Fruit fly (Drosophila melanogaster): ENCODE results near the gene Gr9a.

Gene Gr9a

dm6 chrX:10086095-10086888 is 24.9 kb downstream of the Gr9a start, which contains the start of the genes Naxe and RhoU:
Gene Naxe (minus strand): TSS chrX:10086171.
Gene RhoU (plus strand): TSS chrX:10086527.
- TF ChIP-seq CG13204 (GFP tag; optimal IDR thresholded peaks at IDR 0.05) (peak; percentile 1), Snoo (tag; optimal IDR thresholded peaks at IDR 0.05) (no peak), CG12605 (GFP tag; IDR thresholded peaks at IDR 0.05) (peak; percentile 53; the same call in 1 of the 2 replicates), CG4496 (GFP tag; IDR thresholded peaks at IDR 0.05) (peak; percentile 72), CG8159 (tag; optimal IDR thresholded peaks at IDR 0.05) (no peak), rn (GFP tag; IDR thresholded peaks at IDR 0.05) (no peak), CG17806 (tag; optimal IDR thresholded peaks at IDR 0.05) (no peak), gl (tag; optimal IDR thresholded peaks at IDR 0.05) (no peak), EcR (GFP tag; optimal IDR thresholded peaks at IDR 0.05) (no peak), Pif1A (GFP tag; optimal IDR thresholded peaks at IDR 0.05) (no peak), Ets98B (GFP tag; IDR thresholded peaks at IDR 0.05) (peak; percentile 13; the same call in 1 of the 2 replicates), CG9948 (tag; optimal IDR thresholded peaks at IDR 0.05) (no peak), CG15710 (tag; optimal IDR thresholded peaks at IDR 0.05) (peak; percentile 2), CG8301 (tag; optimal IDR thresholded peaks at IDR 0.05) (no peak), CG10348 (GFP tag; IDR thresholded peaks at IDR 0.05) (no peak), D1 (tag; optimal IDR thresholded peaks at IDR 0.05) (no peak), Pif1B (GFP tag; optimal IDR thresholded peaks at IDR 0.05) (no peak), fd96Ca (GFP tag; IDR thresholded peaks at IDR 0.05) (no peak), CG34367 (tag; optimal IDR thresholded peaks at IDR 0.05) (no peak), CG14655 (GFP tag; optimal IDR thresholded peaks at IDR 0.05) (no peak)

DNA sequence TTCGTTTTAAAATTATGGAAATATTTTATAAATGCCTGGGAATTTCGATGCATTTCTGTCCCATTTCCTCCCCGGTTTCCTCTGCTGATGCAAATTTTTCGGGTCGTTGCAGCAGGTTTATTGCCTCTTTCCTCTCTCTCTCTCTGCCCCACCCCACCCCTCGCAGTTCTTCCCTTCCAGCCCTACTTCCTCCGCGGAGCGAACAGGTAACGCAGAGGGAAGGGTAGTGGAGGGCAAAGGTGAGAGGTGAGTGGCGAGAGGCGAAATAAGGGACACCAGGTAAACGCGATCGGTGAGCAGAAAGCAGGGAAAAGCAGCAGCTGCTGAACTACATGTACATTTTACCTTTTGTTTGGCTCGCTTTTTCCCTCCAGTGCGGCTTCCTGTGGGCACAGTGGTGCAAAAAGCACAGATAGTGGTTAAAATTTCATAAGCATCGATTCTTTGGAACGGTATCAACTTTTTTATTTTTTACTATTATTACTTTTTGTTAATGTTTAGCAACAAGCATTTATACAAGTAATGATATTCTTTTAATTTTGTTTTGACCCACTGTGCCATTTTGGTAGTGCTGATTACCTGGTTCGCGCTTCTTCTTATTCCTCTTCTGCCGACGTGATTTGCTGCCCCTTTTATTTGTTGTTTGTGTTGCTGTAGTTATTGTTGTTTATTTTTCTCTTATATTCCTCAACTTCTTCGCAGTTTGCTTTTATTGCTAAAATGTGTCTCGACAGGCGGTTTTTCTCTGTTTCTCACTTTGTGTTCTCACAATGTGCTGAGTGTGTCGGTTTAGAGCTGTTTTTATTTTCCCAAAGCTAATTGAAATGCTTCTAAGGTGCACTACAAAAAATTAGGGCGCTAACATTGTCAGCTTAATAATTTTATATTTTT is 26.8 kb downstream of the Gr9a start:
- TF ChIP-seq CG14655 (GFP tag; optimal IDR thresholded peaks at IDR 0.05) = no peak
- TF ChIP-seq D1 (tag; optimal IDR thresholded peaks at IDR 0.05) = peak; percentile 8
- TF ChIP-seq CG8301 (tag; optimal IDR thresholded peaks at IDR 0.05) = peak; percentile 29
- peak; percentile 79 for TF ChIP-seq CG9948 (tag; optimal IDR thresholded peaks at IDR 0.05)
- peak; percentile 81 for TF ChIP-seq CG8159 (tag; optimal IDR thresholded peaks at IDR 0.05)
- TF ChIP-seq CG10348 (GFP tag; IDR thresholded peaks at IDR 0.05) = no peak
- TF ChIP-seq CG4496 (GFP tag; IDR thresholded peaks at IDR 0.05) = peak; percentile 82
- TF ChIP-seq CG34367 (tag; optimal IDR thresholded peaks at IDR 0.05) = peak; percentile 73
- peak; percentile 48 for TF ChIP-seq gl (tag; optimal IDR thresholded peaks at IDR 0.05)
- TF ChIP-seq CG32121 (GFP tag; IDR thresholded peaks at IDR 0.05) = peak; percentile 15; the same call in 1 of the 2 replicates
- TF ChIP-seq fd96Ca (GFP tag; IDR thresholded peaks at IDR 0.05) = peak; percentile 72
- peak; percentile 84 for TF ChIP-seq CG15710 (tag; optimal IDR thresholded peaks at IDR 0.05)
- TF ChIP-seq rn (GFP tag; IDR thresholded peaks at IDR 0.05) = no peak; the same call in 1 of the 2 replicates
- peak; percentile 62 for TF ChIP-seq CG12605 (GFP tag; IDR thresholded peaks at IDR 0.05)
- peak; percentile 79 for TF ChIP-seq CG17806 (tag; optimal IDR thresholded peaks at IDR 0.05)
- TF ChIP-seq Pif1B (GFP tag; optimal IDR thresholded peaks at IDR 0.05) = peak; percentile 74
- peak; percentile 31 for TF ChIP-seq EcR (GFP tag; optimal IDR thresholded peaks at IDR 0.05)
- peak; percentile 79 for TF ChIP-seq Snoo (tag; optimal IDR thresholded peaks at IDR 0.05)
- TF ChIP-seq CG13204 (GFP tag; optimal IDR thresholded peaks at IDR 0.05) = peak; percentile 67
- peak; percentile 63 for TF ChIP-seq Ets98B (GFP tag; IDR thresholded peaks at IDR 0.05)
- peak; percentile 77 for TF ChIP-seq Pif1A (GFP tag; optimal IDR thresholded peaks at IDR 0.05)

DNA sequence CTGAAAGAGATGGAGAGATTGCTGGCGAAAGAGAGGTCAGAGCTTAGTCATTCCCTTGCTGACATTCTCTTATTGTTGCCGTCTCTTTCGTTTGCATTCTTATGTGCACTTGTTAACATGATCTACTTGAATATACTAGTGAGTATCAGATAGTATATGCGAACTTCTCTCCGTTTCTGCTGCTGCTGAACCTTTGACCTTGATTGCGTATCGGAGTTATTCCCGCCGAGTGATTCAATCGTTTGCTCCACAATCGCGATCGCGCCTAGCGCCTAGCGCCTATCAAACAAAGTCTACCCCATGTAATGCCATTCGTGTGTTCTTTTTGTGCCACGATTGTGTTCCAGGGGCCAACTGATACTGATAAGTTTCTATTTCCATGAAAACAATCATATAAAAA is 27.8 kb downstream of the Gr9a start:
- TF ChIP-seq rn (GFP tag; IDR thresholded peaks at IDR 0.05) (no peak), gl (tag; optimal IDR thresholded peaks at IDR 0.05) (no peak), fd96Ca (GFP tag; IDR thresholded peaks at IDR 0.05) (no peak), Pif1B (GFP tag; optimal IDR thresholded peaks at IDR 0.05) (no peak), Ets98B (GFP tag; IDR thresholded peaks at IDR 0.05) (no peak), CG4496 (GFP tag; IDR thresholded peaks at IDR 0.05) (no peak), CG12605 (GFP tag; IDR thresholded peaks at IDR 0.05) (0 out of 2 replicates have a peak, but pooled peaks have one; percentile 41), CG34367 (tag; optimal IDR thresholded peaks at IDR 0.05) (no peak), CG15710 (tag; optimal IDR thresholded peaks at IDR 0.05) (no peak), CG8159 (tag; optimal IDR thresholded peaks at IDR 0.05) (no peak), EcR (GFP tag; optimal IDR thresholded peaks at IDR 0.05) (peak; percentile 10)

dm6 chrX:10092796-10093195 is 31.4 kb downstream of the Gr9a start:
- peak; percentile 8 for TF ChIP-seq Pif1A (GFP tag; optimal IDR thresholded peaks at IDR 0.05)
- TF ChIP-seq CG8159 (tag; optimal IDR thresholded peaks at IDR 0.05) = peak; percentile 11
- no peak for TF ChIP-seq CG15710 (tag; optimal IDR thresholded peaks at IDR 0.05)

DNA sequence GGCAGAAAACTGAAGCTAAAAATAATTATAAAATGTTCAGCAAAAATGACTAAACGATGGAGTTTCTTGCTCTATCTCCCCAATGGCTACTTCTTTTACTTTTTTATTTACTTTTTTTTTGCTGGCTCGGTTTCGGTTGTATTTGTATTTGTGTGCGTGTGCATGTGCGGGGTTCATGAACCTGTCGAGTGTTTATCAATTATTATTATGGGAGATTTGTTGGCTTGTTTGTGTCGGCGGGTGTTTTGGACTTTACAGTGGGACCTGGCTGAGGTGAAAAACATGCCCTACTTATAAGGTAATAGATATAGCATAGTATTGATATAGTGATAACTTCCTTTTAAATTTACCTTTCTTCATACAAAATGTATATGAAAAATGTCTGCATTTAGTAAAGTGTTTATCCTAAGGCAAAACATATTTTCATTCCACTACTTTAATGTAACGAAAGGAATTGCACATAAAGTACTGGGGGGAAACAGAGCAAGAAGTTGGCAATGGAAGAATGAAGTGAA is 42.2 kb downstream of the Gr9a start:
- TF ChIP-seq CG13204 (GFP tag; optimal IDR thresholded peaks at IDR 0.05) = no peak
- TF ChIP-seq CG4496 (GFP tag; IDR thresholded peaks at IDR 0.05) = peak; percentile 33; the same call in 2 of the 3 replicates
- TF ChIP-seq EcR (GFP tag; optimal IDR thresholded peaks at IDR 0.05) = peak; percentile 61
- TF ChIP-seq CG9948 (tag; optimal IDR thresholded peaks at IDR 0.05) = peak; percentile 13
- TF ChIP-seq rn (GFP tag; IDR thresholded peaks at IDR 0.05) = no peak

All from whole organism, pupa.